Fruit fly (Drosophila melanogaster) S2 (cell line): ENCODE measurements around the gene Polr3C.
"Not testable (repeated sequence)": the region's sequence is repeated elsewhere in the genome, so short reads cannot be mapped to it uniquely, and the experiment has no call there.

Experiments
- CG8478 ChIP-seq: fragments of >200 bp; optimal IDR thresholded peaks from 2 replicates; lab custom pipeline; 2018
- CTCF ChIP-seq, 2 experiments: fragments of >200 bp; optimal IDR thresholded peaks; 2 replicates each; lab custom pipeline; 2018

The Polr3C gene

dm6 chr3R:12441008-12441606 is 19.1 kb upstream of the Polr3C start:
- TF ChIP-seq CG8478 (lab: Kevin White, UChicago) (no peak), CTCF (optimal IDR thresholded peaks at IDR 0.05; lab: Kevin White, UChicago) (no peak)

- no peak for TF ChIP-seq CG8478 (lab: Kevin White, UChicago)
- no peak for TF ChIP-seq CTCF (optimal IDR thresholded peaks at IDR 0.05; lab: Kevin White, UChicago)
Measured at dm6 chr3R:12442601-12443533, 17.3 kb upstream of the Polr3C start.

- TF ChIP-seq CG8478 (lab: Kevin White, UChicago) (no peak), CTCF (optimal IDR thresholded peaks at IDR 0.05; lab: Kevin White, UChicago) (no peak)
Measured at dm6 chr3R:12443769-12444168, 16.4 kb upstream of the Polr3C start.

- TF ChIP-seq CTCF (optimal IDR thresholded peaks at IDR 0.05; lab: Kevin White, UChicago) (no peak), CG8478 (lab: Kevin White, UChicago) (no peak)
Measured at dm6 chr3R:12445468-12445867, 14.7 kb upstream of the Polr3C start.

DNA sequence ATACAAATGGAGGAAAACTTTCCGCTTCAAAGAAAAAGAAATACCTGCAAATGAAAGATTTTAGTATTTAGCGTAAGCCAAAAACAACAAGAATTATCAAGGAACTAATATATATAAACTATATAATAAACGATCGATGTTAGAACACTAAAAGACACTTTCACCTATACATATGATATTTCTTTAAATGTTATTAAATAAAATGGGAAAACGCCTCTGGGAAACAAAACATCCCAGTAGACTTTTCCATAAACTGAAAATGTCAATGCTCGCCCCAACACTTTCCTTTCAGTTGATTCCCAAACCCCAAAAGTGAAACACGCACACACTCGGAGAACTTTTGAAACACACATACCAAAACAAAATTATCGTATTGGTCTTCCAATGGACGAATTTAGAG is 12.9 kb upstream of the Polr3C start, which contains the start of gene vrs:
Gene vrs, plus strand, starts transcription at position 301 of the 400 bp plus-strand sequence.
- no peak for TF ChIP-seq CTCF (optimal IDR thresholded peaks at IDR 0.05; lab: Kevin White, UChicago)
- TF ChIP-seq CG8478 (lab: Kevin White, UChicago): no peak

- no peak for TF ChIP-seq CTCF (optimal IDR thresholded peaks at IDR 0.05; lab: Kevin White, UChicago)
- no peak for TF ChIP-seq CG8478 (lab: Kevin White, UChicago)
Measured at dm6 chr3R:12448344-12448743, 11.9 kb upstream of the Polr3C start.

dm6 chr3R:12448889-12449314 is 11.3 kb upstream of the Polr3C start, which contains the start of gene CG18549:
Gene CG18549, plus strand, starts transcription at chr3R:12449296.
- TF ChIP-seq CTCF (optimal IDR thresholded peaks at IDR 0.05; lab: Kevin White, UChicago): no peak

dm6 chr3R:12449617-12450242 is 10.5 kb upstream of the Polr3C start:
- no peak for TF ChIP-seq CG8478 (lab: Kevin White, UChicago)
- TF ChIP-seq CTCF (optimal IDR thresholded peaks at IDR 0.05; lab: Kevin White, UChicago): no peak

dm6 chr3R:12450713-12451259 is 9.4 kb upstream of the Polr3C start:
- TF ChIP-seq CTCF (optimal IDR thresholded peaks at IDR 0.05; lab: Kevin White, UChicago): no peak
- TF ChIP-seq CG8478 (lab: Kevin White, UChicago): no peak

DNA sequence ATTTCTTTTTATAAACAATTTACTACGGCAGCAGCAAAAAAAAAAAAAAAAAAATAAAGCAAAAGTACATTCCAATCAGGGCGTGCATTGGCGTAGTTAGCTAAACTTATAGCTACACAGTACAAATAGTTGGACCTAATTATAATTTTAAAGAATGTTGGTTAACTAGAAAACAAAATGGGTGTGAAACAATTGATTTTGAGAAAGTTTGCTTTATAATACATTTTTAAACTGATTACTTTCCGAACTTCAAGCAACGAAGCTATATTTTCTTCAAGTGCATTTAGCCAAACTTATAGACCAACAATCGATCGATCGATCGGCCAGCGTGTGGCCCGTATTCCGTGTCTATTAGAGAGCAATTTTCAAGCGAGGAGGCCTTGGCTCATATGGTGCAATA is 8.8 kb upstream of the Polr3C start:
- TF ChIP-seq CG8478 (lab: Kevin White, UChicago) (no peak), CTCF (optimal IDR thresholded peaks at IDR 0.05; lab: Kevin White, UChicago) (no peak)

DNA sequence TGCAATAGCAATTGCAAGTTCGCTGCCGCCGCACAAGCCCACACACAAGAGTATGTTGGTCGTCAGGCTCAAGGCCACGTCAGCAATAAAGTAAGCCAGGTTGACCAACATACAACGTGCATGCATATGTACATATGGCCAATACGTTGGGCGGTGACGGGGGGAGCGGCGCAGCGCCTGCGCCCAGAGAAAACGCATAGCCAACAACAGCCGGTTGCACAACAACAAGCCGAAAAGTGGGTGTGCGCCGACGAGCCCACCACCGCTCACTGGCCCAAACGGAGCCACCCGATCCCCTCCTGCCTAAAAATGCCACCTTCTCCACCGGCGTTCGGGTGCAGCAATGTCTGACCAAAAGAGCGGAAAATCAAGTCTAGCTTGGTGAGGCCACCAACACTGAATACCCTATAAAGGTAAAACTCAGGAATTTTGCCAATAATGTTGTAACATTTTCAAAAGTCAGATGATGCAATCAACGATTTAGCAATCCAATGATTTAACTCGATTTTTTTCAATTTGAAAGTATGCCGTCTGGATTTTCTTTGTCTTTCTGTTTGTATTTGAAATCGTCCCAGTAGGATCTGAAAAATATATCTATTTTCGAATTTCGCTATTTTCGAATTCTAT is 8.2 kb upstream of the Polr3C start, which contains the start of gene CG5509:
Gene CG5509, plus strand, starts transcription at position 577 of the 627 bp plus-strand sequence.
- TF ChIP-seq CG8478 (lab: Kevin White, UChicago) (no peak), CTCF (optimal IDR thresholded peaks at IDR 0.05; lab: Kevin White, UChicago) (no peak)

DNA sequence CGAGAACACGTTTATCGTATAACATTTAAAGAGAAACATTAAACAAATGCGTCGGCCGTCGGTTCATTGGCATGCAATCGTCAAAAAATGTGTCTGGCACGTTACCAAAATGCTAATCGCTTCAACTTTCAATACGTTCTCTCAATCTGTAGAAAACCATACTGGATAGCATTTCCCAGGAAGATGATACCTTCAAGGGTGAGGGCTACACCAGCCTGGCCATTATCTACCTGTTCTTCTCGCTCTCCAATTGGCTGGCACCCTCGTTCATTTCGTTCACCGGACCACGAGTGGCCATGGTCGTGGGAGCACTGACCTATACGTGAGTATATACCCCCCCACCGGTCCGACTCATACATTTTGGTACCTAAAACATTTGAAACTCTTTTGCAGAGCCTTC is 5.7 kb upstream of the Polr3C start:
- no peak for TF ChIP-seq CTCF (optimal IDR thresholded peaks at IDR 0.05; lab: Kevin White, UChicago)
- no peak for TF ChIP-seq CG8478 (lab: Kevin White, UChicago)

dm6 chr3R:12456370-12456940 is 3.8 kb upstream of the Polr3C start, which contains the start of gene trus:
Gene trus, plus strand, starts transcription at chr3R:12456573.
- no peak for TF ChIP-seq CTCF (optimal IDR thresholded peaks at IDR 0.05; lab: Kevin White, UChicago)
- no peak for TF ChIP-seq CG8478 (lab: Kevin White, UChicago)

DNA sequence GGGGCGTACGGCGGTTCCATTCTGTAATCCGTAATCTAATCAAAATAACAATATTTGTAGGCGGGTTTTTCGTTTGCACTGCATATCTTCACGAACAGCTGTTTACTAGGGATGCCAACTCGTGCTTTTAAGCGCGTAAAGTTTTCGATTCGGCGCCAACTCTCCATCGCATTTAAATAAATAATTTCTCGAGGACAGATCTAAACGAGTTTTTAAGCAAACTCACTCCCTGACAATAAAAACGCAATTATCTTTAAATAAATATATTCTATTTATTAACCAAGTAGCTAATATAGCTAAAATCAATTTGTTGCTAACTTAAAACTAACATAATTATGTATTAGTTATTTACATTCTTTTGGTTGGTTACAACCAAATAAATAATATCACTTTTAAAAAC is 5.0 kb downstream of the Polr3C start, which contains the start of gene CG5608:
Gene CG5608, minus strand, starts transcription at position 101 of the 400 bp plus-strand sequence.
- not testable (repeated sequence) for TF ChIP-seq CTCF (optimal IDR thresholded peaks at IDR 0.05; lab: Kevin White, UChicago); CG8478 (lab: Kevin White, UChicago)
